Worm (Caenorhabditis elegans): ENCODE measurements around the gene unc-84.

The unc-84 gene

ce11 chrX:13578483-13578882 is 6.1 kb upstream of the unc-84 start, which contains the start of gene F54B11.11:
Gene F54B11.11, plus strand, starts transcription at chrX:13578783.
- TF ChIP-seq ceh-19 (GFP tag; optimal IDR thresholded peaks at IDR 0.05) (no peak), nhr-11 (tag; optimal IDR thresholded peaks at IDR 0.05) (no peak), ceh-14 (tag; optimal IDR thresholded peaks at IDR 0.05) (no peak), madf-2 (tag; optimal IDR thresholded peaks at IDR 0.05) (no peak), ceh-34 (tag; optimal IDR thresholded peaks at IDR 0.05) (no peak), ceh-30 (tag; optimal IDR thresholded peaks at IDR 0.05) (no peak), lin-11 (tag; optimal IDR thresholded peaks at IDR 0.05) (no peak), hlh-8 (tag; optimal IDR thresholded peaks at IDR 0.05) (no peak), ztf-16 (tag; optimal IDR thresholded peaks at IDR 0.05) (no peak)

DNA sequence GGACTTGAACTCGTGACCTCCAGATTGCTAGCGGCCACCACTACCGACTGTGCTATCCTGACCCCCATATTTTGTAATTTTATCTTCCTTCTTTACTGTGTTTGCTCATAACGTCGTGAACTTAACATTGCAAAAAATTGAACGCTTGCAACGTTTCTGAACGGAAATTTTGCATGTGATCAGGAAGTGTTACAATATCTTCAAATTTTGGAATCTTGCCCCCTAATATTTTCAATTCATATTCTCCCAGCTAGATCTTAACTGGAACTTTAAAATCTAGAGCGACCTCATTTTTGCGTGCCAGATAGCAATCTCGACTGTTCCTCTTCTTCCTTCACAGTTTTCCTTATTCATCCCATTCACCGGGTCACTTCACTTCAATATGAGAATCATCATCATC is 2.8 kb upstream of the unc-84 start, which contains the start of gene F54B11.10:
TSS of gene F54B11.10 (plus strand) at position 301 of the 400 bp plus-strand sequence.
- TF ChIP-seq pros-1 (tag; optimal IDR thresholded peaks at IDR 0.05) (no peak), syd-9 (tag; optimal IDR thresholded peaks at IDR 0.05) (no peak), unc-3 (GFP tag; conservative IDR thresholded peaks at IDR 0.05) (no peak), unc-3 (tag; optimal IDR thresholded peaks at IDR 0.05) (no peak), C38D4.7 (GFP tag; optimal IDR thresholded peaks at IDR 0.05) (no peak), ceh-9 (tag; optimal IDR thresholded peaks at IDR 0.05) (no peak), ceh-22 (tag; optimal IDR thresholded peaks at IDR 0.05) (no peak), ztf-16 (tag; optimal IDR thresholded peaks at IDR 0.05) (no peak), K09A11.1 (tag; optimal IDR thresholded peaks at IDR 0.05; ENCODE audit: insufficient read depth) (no peak), nfya-1 (tag; optimal IDR thresholded peaks at IDR 0.05) (no peak), pat-9 (tag; optimal IDR thresholded peaks at IDR 0.05) (no peak), ref-2 (tag; optimal IDR thresholded peaks at IDR 0.05) (no peak), lim-6 (tag; optimal IDR thresholded peaks at IDR 0.05) (no peak), pha-2 (tag; optimal IDR thresholded peaks at IDR 0.05) (no peak), ttx-3 (tag; optimal IDR thresholded peaks at IDR 0.05) (no peak)

- TF ChIP-seq C08G9.2 (tag; optimal IDR thresholded peaks at IDR 0.05) (peak; percentile 27), nfya-1 (tag; optimal IDR thresholded peaks at IDR 0.05) (peak; percentile 70), hlh-8 (tag; optimal IDR thresholded peaks at IDR 0.05) (peak; percentile 47), pat-9 (tag; optimal IDR thresholded peaks at IDR 0.05) (no peak), ceh-6 (GFP tag; optimal IDR thresholded peaks at IDR 0.05) (peak; percentile 44), pha-2 (tag; optimal IDR thresholded peaks at IDR 0.05) (no peak), elt-2 (tag; optimal IDR thresholded peaks at IDR 0.05) (peak; percentile 20), F13H6.1 (tag; optimal IDR thresholded peaks at IDR 0.05) (peak; percentile 23), ceh-2 (tag; optimal IDR thresholded peaks at IDR 0.05) (peak; percentile 37), ceh-48 (tag; optimal IDR thresholded peaks at IDR 0.05) (peak; percentile 55), ceh-14 (tag; optimal IDR thresholded peaks at IDR 0.05) (peak; percentile 2), ceh-22 (tag; optimal IDR thresholded peaks at IDR 0.05) (peak; percentile 52), hlh-6 (tag; optimal IDR thresholded peaks at IDR 0.05) (peak; percentile 70), pros-1 (tag; optimal IDR thresholded peaks at IDR 0.05) (peak; percentile 52), hlh-30 (tag; optimal IDR thresholded peaks at IDR 0.05; ENCODE audit: insufficient read depth) (peak; percentile 46), rnt-1 (tag; optimal IDR thresholded peaks at IDR 0.05) (peak; percentile 57), madf-2 (tag; optimal IDR thresholded peaks at IDR 0.05) (peak; percentile 34), tbx-2 (tag; optimal IDR thresholded peaks at IDR 0.05) (peak; percentile 86), sdc-2 (tag; optimal IDR thresholded peaks at IDR 0.05) (peak; percentile 82), ceh-45 (GFP tag; IDR thresholded peaks at IDR 0.05) (no peak), ref-2 (tag; optimal IDR thresholded peaks at IDR 0.05) (peak; percentile 90), eyg-1 (tag; optimal IDR thresholded peaks at IDR 0.05) (peak; percentile 16), ceh-18 (tag; optimal IDR thresholded peaks at IDR 0.05) (peak; percentile 61), elt-4 (tag; optimal IDR thresholded peaks at IDR 0.05) (no peak), sox-2 (GFP tag; IDR thresholded peaks at IDR 0.05) (no peak; the same call in 1 of the 2 replicates), T23F11.4 (GFP tag; optimal IDR thresholded peaks at IDR 0.05) (peak; percentile 54), ahr-1 (tag; optimal IDR thresholded peaks at IDR 0.05) (no peak), sox-4 (tag; optimal IDR thresholded peaks at IDR 0.05) (peak; percentile 25), ceh-34 (tag; optimal IDR thresholded peaks at IDR 0.05) (peak; percentile 43), ceh-31 (tag; optimal IDR thresholded peaks at IDR 0.05) (peak; percentile 73), nhr-232 (tag; optimal IDR thresholded peaks at IDR 0.05) (peak; percentile 25), ets-4 (tag; optimal IDR thresholded peaks at IDR 0.05) (no peak)
These were observed 655 bp upstream of the unc-84 start for ce11 chrX:13583895-13584344.
